Fruit fly (Drosophila melanogaster) Kc167 (cell line): ENCODE data around the gene Phb1.

ENCODE experiments used
- h ChIP-seq: fragments of >200 bp; optimal IDR thresholded peaks from 3 replicates; lab custom pipeline; 2018; ENCODE audit warnings: missing external identifiers
- psq ChIP-seq: fragments of >200 bp; optimal IDR thresholded peaks from 2 replicates; lab custom pipeline; 2017; ENCODE audit warnings: missing external identifiers

dm6 chr2L:19120984-19121383, 2.7 kb downstream of the Phb1 start:
- TF ChIP-seq psq (lab: Kevin White, UChicago) (no peak), h (lab: Kevin White, UChicago) (no peak)
